Fruit fly (Drosophila melanogaster) whole organism, embryonic: ENCODE results near the gene pros.

Experiments
- Abd-B ChIP-seq: fragments of 200-800 bp; sonication (Bioruptor generic); optimal IDR thresholded peaks from 2 replicates; lab custom pipeline; 2018; ENCODE audit warnings: missing biosample characterization, mild to moderate bottlenecking, missing genetic modification characterization, moderate library complexity
- Blimp-1 ChIP-seq: fragments of 200-800 bp; sonication (Bioruptor generic); optimal IDR thresholded peaks from 3 replicates; lab custom pipeline; 2018; ENCODE audit warnings: missing biosample characterization, missing genetic modification characterization, mild to moderate bottlenecking, moderate library complexity, missing genetic modification reagents
- CG11398 ChIP-seq: fragments of 200-800 bp; sonication (Bioruptor generic); optimal IDR thresholded peaks from 2 replicates; lab custom pipeline; 2016; ENCODE audit warnings: missing biosample characterization, missing genetic modification characterization
- CG11695 ChIP-seq: fragments of 200-800 bp; sonication (Bioruptor generic); IDR thresholded peaks from 3 replicates; pipeline ENCODE4 v1.3.6; 2022; ENCODE audit warnings: missing biosample characterization, missing genetic modification characterization
- CG11696 ChIP-seq: fragments of 200-800 bp; sonication (Bioruptor generic); IDR thresholded peaks from 2 replicates; pipeline ENCODE4 v1.3.6; 2022; ENCODE audit warnings: missing biosample characterization, missing genetic modification characterization
- CG18619 ChIP-seq: fragments of 200-800 bp; sonication (Bioruptor generic); optimal IDR thresholded peaks from 3 replicates; lab custom pipeline; 2017; ENCODE audit warnings: missing biosample characterization, mild to moderate bottlenecking, missing genetic modification characterization
- CG3065 ChIP-seq: fragments of 200-800 bp; sonication (Bioruptor generic); optimal IDR thresholded peaks from 2 replicates; lab custom pipeline; 2016; ENCODE audit warnings: missing biosample characterization, missing genetic modification characterization
- CG4360 ChIP-seq: fragments of 200-800 bp; sonication (Bioruptor generic); IDR thresholded peaks from 2 replicates; pipeline ENCODE4 v1.3.6; 2022; ENCODE audit warnings: missing biosample characterization, missing genetic modification characterization
- CG4820 ChIP-seq: fragments of 200-800 bp; sonication (Bioruptor generic); optimal IDR thresholded peaks from 3 replicates; lab custom pipeline; 2016; ENCODE audit warnings: missing biosample characterization, missing genetic modification characterization
- CG5245 ChIP-seq: fragments of 200-800 bp; sonication (Bioruptor generic); optimal IDR thresholded peaks from 3 replicates; lab custom pipeline; 2016; ENCODE audit warnings: missing biosample characterization, missing genetic modification characterization
- CG6813 ChIP-seq: fragments of 200-800 bp; sonication (Bioruptor generic); optimal IDR thresholded peaks from 2 replicates; lab custom pipeline; 2017; ENCODE audit warnings: missing biosample characterization, missing genetic modification characterization, mild to moderate bottlenecking, moderate library complexity, missing genetic modification reagents
- CG8388 ChIP-seq: fragments of 200-800 bp; sonication (Bioruptor generic); optimal IDR thresholded peaks from 2 replicates; lab custom pipeline; 2019; ENCODE audit warnings: missing biosample characterization, mild to moderate bottlenecking, missing genetic modification characterization, moderate library complexity
- Fer2 ChIP-seq: fragments of 200-800 bp; sonication (Bioruptor generic); optimal IDR thresholded peaks from 2 replicates; lab custom pipeline; 2018; ENCODE audit warnings: missing biosample characterization, mild to moderate bottlenecking, missing genetic modification characterization, moderate library complexity
- HHEX ChIP-seq: fragments of 200-800 bp; sonication (Bioruptor generic); optimal IDR thresholded peaks from 3 replicates; lab custom pipeline; 2017; ENCODE audit warnings: missing biosample characterization, mild to moderate bottlenecking, missing genetic modification characterization, missing genetic modification reagents
- Hmr ChIP-seq: fragments of 200-800 bp; sonication (Bioruptor generic); optimal IDR thresholded peaks from 3 replicates; lab custom pipeline; 2017; ENCODE audit warnings: mild to moderate bottlenecking, missing biosample characterization, missing genetic modification reagents, missing genetic modification characterization
- Hr78 ChIP-seq, 2 experiments: fragments of 200-800 bp in 1 of 2; fragments of >200 bp in 1 of 2; sonication (Bioruptor generic) in 1 of 2; optimal IDR thresholded peaks; 2 replicates each; lab custom pipeline; 2017 to 2019; ENCODE audit warnings: missing biosample characterization in 2 of 2, missing genetic modification characterization in 2 of 2, mild to moderate bottlenecking in 1 of 2, moderate library complexity in 1 of 2
- Jarid2 ChIP-seq: fragments of 200-800 bp; sonication (Bioruptor generic); optimal IDR thresholded peaks from 3 replicates; lab custom pipeline; 2017; ENCODE audit warnings: mild to moderate bottlenecking, missing biosample characterization, missing genetic modification reagents, missing genetic modification characterization
- Lim3 ChIP-seq: fragments of 200-800 bp; sonication (Bioruptor generic); IDR thresholded peaks from 2 replicates; pipeline ENCODE4 v1.3.6; 2022; ENCODE audit warnings: missing biosample characterization, missing genetic modification characterization
- Myb ChIP-seq: fragments of 200-800 bp; sonication (Bioruptor generic); optimal IDR thresholded peaks from 2 replicates; lab custom pipeline; 2016; ENCODE audit warnings: missing biosample characterization, missing genetic modification characterization
- Oaz ChIP-seq: fragments of 200-800 bp; sonication (Bioruptor generic); IDR thresholded peaks from 2 replicates; pipeline ENCODE4 v1.3.6; 2022; ENCODE audit warnings: missing biosample characterization, missing genetic modification characterization
- Optix ChIP-seq: fragments of 200-800 bp; sonication (Bioruptor generic); IDR thresholded peaks from 3 replicates; pipeline ENCODE4 v1.3.6; 2022; ENCODE audit warnings: missing biosample characterization, missing genetic modification characterization
- Usf ChIP-seq: fragments of 200-800 bp; sonication (Bioruptor generic); optimal IDR thresholded peaks from 2 replicates; lab custom pipeline; 2017; ENCODE audit warnings: missing genotype, missing biosample characterization, missing genetic modification characterization
- amos ChIP-seq: fragments of 200-800 bp; sonication (Bioruptor generic); IDR thresholded peaks from 2 replicates; pipeline ENCODE4 v1.3.6; 2022; ENCODE audit warnings: missing biosample characterization, missing genetic modification characterization; ENCODE audit not compliant: partially characterized antibody
- cas ChIP-seq: fragments of 200-800 bp; sonication (Bioruptor generic); IDR thresholded peaks from 2 replicates; pipeline ENCODE4 v1.3.6; 2022; ENCODE audit warnings: missing biosample characterization, missing genetic modification characterization
- chinmo ChIP-seq: fragments of 200-800 bp; sonication (Bioruptor generic); IDR thresholded peaks from 4 replicates; pipeline ENCODE4 v1.3.6; 2022; ENCODE audit warnings: missing biosample characterization, missing genetic modification characterization; ENCODE audit not compliant: partially characterized antibody
- chn ChIP-seq: fragments of 200-800 bp; sonication (Bioruptor generic); optimal IDR thresholded peaks from 2 replicates; lab custom pipeline; 2016; ENCODE audit warnings: missing biosample characterization, missing genetic modification characterization
- dan ChIP-seq: fragments of 200-800 bp; sonication (Bioruptor generic); IDR thresholded peaks from 2 replicates; pipeline ENCODE4 v1.3.6; 2022; ENCODE audit warnings: missing biosample characterization, missing genetic modification characterization
- eyg ChIP-seq: fragments of 200-800 bp; sonication (Bioruptor generic); optimal IDR thresholded peaks from 3 replicates; lab custom pipeline; 2016; ENCODE audit warnings: missing biosample characterization, missing genetic modification characterization
- fd3F ChIP-seq: fragments of 200-800 bp; sonication (Bioruptor generic); optimal IDR thresholded peaks from 2 replicates; lab custom pipeline; 2018; ENCODE audit warnings: missing biosample characterization, mild to moderate bottlenecking, missing genetic modification characterization, moderate library complexity
- grau ChIP-seq: fragments of 200-800 bp; optimal IDR thresholded peaks from 3 replicates; lab custom pipeline; 2019; ENCODE audit warnings: missing biosample characterization, mild to moderate bottlenecking, missing genetic modification characterization, moderate library complexity
- h ChIP-seq: fragments of >200 bp; optimal IDR thresholded peaks from 2 replicates; lab custom pipeline; 2017
- jigr1 ChIP-seq: fragments of 200-800 bp; sonication (Bioruptor generic); IDR thresholded peaks from 3 replicates; pipeline ENCODE4 v1.3.6; 2022; ENCODE audit warnings: missing biosample characterization, missing genetic modification characterization
- jing ChIP-seq: fragments of 200-800 bp; sonication (Bioruptor generic); optimal IDR thresholded peaks from 2 replicates; lab custom pipeline; 2018; ENCODE audit warnings: missing biosample characterization, mild to moderate bottlenecking, missing genetic modification characterization
- lilli ChIP-seq: fragments of 200-800 bp; sonication (Bioruptor generic); optimal IDR thresholded peaks from 3 replicates; lab custom pipeline; 2016; ENCODE audit warnings: missing biosample characterization, missing genetic modification characterization
- nom ChIP-seq: fragments of 200-800 bp; sonication (Bioruptor generic); optimal IDR thresholded peaks from 2 replicates; lab custom pipeline; 2017; ENCODE audit warnings: missing biosample characterization, missing genetic modification characterization, mild to moderate bottlenecking, moderate library complexity, missing genetic modification reagents
- org-1 ChIP-seq: fragments of 200-800 bp; sonication (Bioruptor generic); optimal IDR thresholded peaks from 2 replicates; lab custom pipeline; 2017; ENCODE audit warnings: missing biosample characterization, missing genetic modification characterization
- phol ChIP-seq: fragments of 200-800 bp; sonication (Bioruptor generic); optimal IDR thresholded peaks from 3 replicates; lab custom pipeline; 2018; ENCODE audit warnings: missing biosample characterization, mild to moderate bottlenecking, missing genetic modification characterization, moderate library complexity
- scrt ChIP-seq: fragments of 200-800 bp; sonication (Bioruptor generic); optimal IDR thresholded peaks from 2 replicates; lab custom pipeline; 2018; ENCODE audit warnings: missing biosample characterization, mild to moderate bottlenecking, missing genetic modification characterization, moderate library complexity
- ssp ChIP-seq: fragments of 200-800 bp; sonication (Bioruptor generic); IDR thresholded peaks from 2 replicates; pipeline ENCODE4 v1.3.6; 2022; ENCODE audit warnings: missing biosample characterization, missing genetic modification characterization
- stc ChIP-seq: fragments of 200-800 bp; sonication (Bioruptor generic); IDR thresholded peaks from 2 replicates; pipeline ENCODE4 v1.3.6; 2022; ENCODE audit warnings: missing biosample characterization, missing genetic modification characterization
- usp ChIP-seq: fragments of >200 bp; optimal IDR thresholded peaks from 2 replicates; lab custom pipeline; 2017; ENCODE audit warnings: missing biosample characterization, missing genetic modification characterization
- vnd ChIP-seq: fragments of 200-800 bp; sonication (Bioruptor generic); IDR thresholded peaks from 3 replicates; pipeline ENCODE4 v1.3.6; 2022; ENCODE audit warnings: missing biosample characterization, missing genetic modification characterization; ENCODE audit not compliant: partially characterized antibody
- vvl ChIP-seq: fragments of 200-800 bp; sonication (Bioruptor generic); IDR thresholded peaks from 2 replicates; pipeline ENCODE4 v1.3.6; 2022; ENCODE audit warnings: missing biosample characterization, missing genetic modification characterization

The pros gene

dm6 chr3R:11409667-11410137 is 81.4 kb downstream of the pros start, which contains the start of the genes mgr and Irbp (continued):
- TF ChIP-seq Lim3 (peak; percentile 71), CG18619 (GFP tag; lab: Kevin White, UChicago) (peak; percentile 86), amos (GFP tag; lab: Robert Waterston, UW) (peak; percentile 74), HHEX (GFP tag; lab: Kevin White, UChicago) (peak; percentile 89), CG5245 (GFP tag; lab: Kevin White, UChicago) (peak; percentile 76), lilli (GFP tag; lab: Kevin White, UChicago) (peak; percentile 86), stc (GFP tag; lab: Robert Waterston, UW) (peak; percentile 91), cas (GFP tag; lab: Robert Waterston, UW) (peak; percentile 88), Oaz (GFP tag; lab: Robert Waterston, UW) (peak; percentile 91), grau (tag; lab: Kevin White, UChicago) (peak; percentile 92), fd3F (GFP tag; lab: Kevin White, UChicago) (peak; percentile 90), nom (GFP tag; lab: Kevin White, UChicago) (peak; percentile 72), vvl (GFP tag; lab: Robert Waterston, UW) (peak; percentile 97), vnd (peak; percentile 83), CG4820 (GFP tag; lab: Kevin White, UChicago) (peak; percentile 85), scrt (GFP tag; lab: Kevin White, UChicago) (peak; percentile 73), Hr78 (GFP tag; optimal IDR thresholded peaks at IDR 0.05; lab: Kevin White, UChicago) (no peak), Usf (GFP tag; lab: Kevin White, UChicago) (peak; percentile 70), CG3065 (GFP tag; lab: Kevin White, UChicago) (peak; percentile 83), jigr1 (GFP tag; lab: Robert Waterston, UW) (peak; percentile 72; the same call in 2 of the 3 replicates), usp (GFP tag; lab: Kevin White, UChicago) (no peak), chn (GFP tag; lab: Kevin White, UChicago) (peak; percentile 53), CG6813 (GFP tag; lab: Kevin White, UChicago) (peak; percentile 75), phol (peak; percentile 93), Optix (peak; percentile 91), CG11695 (GFP tag; lab: Robert Waterston, UW) (peak; percentile 91), Blimp-1 (GFP tag; lab: Kevin White, UChicago) (peak; percentile 91), Hmr (GFP tag; lab: Kevin White, UChicago) (peak; percentile 93), Jarid2 (GFP tag; lab: Kevin White, UChicago) (peak; percentile 32), CG11398 (GFP tag; lab: Kevin White, UChicago) (no peak), Abd-B (GFP tag; lab: Kevin White, UChicago) (peak; percentile 82), jing (GFP tag; lab: Kevin White, UChicago) (peak; percentile 53), Fer2 (tag; lab: Kevin White, UChicago) (peak; percentile 83), Myb (GFP tag; lab: Kevin White, UChicago) (no peak), dan (peak; percentile 46; the same call in 1 of the 2 replicates), org-1 (GFP tag; lab: Kevin White, UChicago) (peak; percentile 63), CG8388 (GFP tag; lab: Kevin White, UChicago) (peak; percentile 91), chinmo (GFP tag; lab: Robert Waterston, UW) (no peak), eyg (GFP tag; lab: Kevin White, UChicago) (no peak), h (no peak), CG4360 (GFP tag; lab: Robert Waterston, UW) (peak; percentile 64), ssp (peak; percentile 89), CG11696 (GFP tag; lab: Robert Waterston, UW) (peak; percentile 80)
